Fruit fly (Drosophila melanogaster): ENCODE results near the gene Orc5.

Orc5 gene

DNA sequence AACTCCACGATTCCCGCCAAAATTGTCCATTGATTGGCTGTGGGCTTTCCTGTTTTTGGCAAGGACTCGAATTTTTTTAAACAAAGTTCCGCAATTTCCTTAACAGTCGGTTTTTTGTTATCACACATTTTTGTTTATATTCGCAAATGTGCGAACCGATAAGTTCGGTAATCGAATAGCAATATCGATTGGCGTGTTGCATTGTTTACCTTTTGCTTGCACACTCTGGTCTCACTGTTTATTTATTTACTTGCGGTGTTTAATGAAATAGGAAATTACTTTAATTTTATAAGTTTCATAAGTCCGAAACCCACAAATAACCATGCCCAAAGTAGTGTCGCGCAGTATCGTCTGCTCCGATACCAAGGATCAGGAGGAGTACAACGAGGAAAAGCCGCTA, 18.3 kb upstream of the Orc5 start, which contains the start of the genes Adat1 and CG16865 (continued):
- no peak for TF ChIP-seq hth (optimal IDR thresholded peaks at IDR 0.05)
- TF ChIP-seq gfzf (GFP tag; optimal IDR thresholded peaks at IDR 0.05): peak; percentile 76
- no peak for TF ChIP-seq fd96Cb (tag; optimal IDR thresholded peaks at IDR 0.05)
- peak; percentile 67 for TF ChIP-seq Med (GFP tag)
- no peak for TF ChIP-seq salm (tag; optimal IDR thresholded peaks at IDR 0.05)
- no peak for TF ChIP-seq Max (GFP tag; optimal IDR thresholded peaks at IDR 0.05)
- TF ChIP-seq trh (GFP tag; optimal IDR thresholded peaks at IDR 0.05): no peak
- TF ChIP-seq CG14710 (tag; optimal IDR thresholded peaks at IDR 0.05): peak; percentile 35
- TF ChIP-seq cas (GFP tag; IDR thresholded peaks at IDR 0.05): no peak
- TF ChIP-seq BEAF-32 (GFP tag; optimal IDR thresholded peaks at IDR 0.05): peak; percentile 53
- peak; percentile 87 for TF ChIP-seq onecut (GFP tag; IDR thresholded peaks at IDR 0.05)
- peak; percentile 32 for TF ChIP-seq Dp (GFP tag; optimal IDR thresholded peaks at IDR 0.05)
- no peak for TF ChIP-seq Dfd (GFP tag; optimal IDR thresholded peaks at IDR 0.05)
- TF ChIP-seq CG2116 (GFP tag; optimal IDR thresholded peaks at IDR 0.05): peak; percentile 59
- no peak for TF ChIP-seq Vsx1 (GFP tag; optimal IDR thresholded peaks at IDR 0.05)
- TF ChIP-seq jumu (GFP tag; optimal IDR thresholded peaks at IDR 0.05): no peak
- TF ChIP-seq chif (GFP tag; optimal IDR thresholded peaks at IDR 0.05): no peak
- peak; percentile 67 for TF ChIP-seq pzg (GFP tag; optimal IDR thresholded peaks at IDR 0.05)
- no peak for TF ChIP-seq vfl (GFP tag; optimal IDR thresholded peaks at IDR 0.05)
- TF ChIP-seq Dref (GFP tag; IDR thresholded peaks at IDR 0.05): peak; percentile 80
- TF ChIP-seq exex (tag; optimal IDR thresholded peaks at IDR 0.05): no peak
- peak; percentile 46 for TF ChIP-seq MESR4 (GFP tag; optimal IDR thresholded peaks at IDR 0.05)
- TF ChIP-seq pnt (GFP tag; optimal IDR thresholded peaks at IDR 0.05): no peak
- no peak for TF ChIP-seq Rfx (GFP tag; IDR thresholded peaks at IDR 0.05)
- TF ChIP-seq CG12071 (GFP tag; optimal IDR thresholded peaks at IDR 0.05): no peak
- TF ChIP-seq CG11247 (GFP tag; IDR thresholded peaks at IDR 0.05): no peak
- TF ChIP-seq CG15696 (tag; optimal IDR thresholded peaks at IDR 0.05): peak; percentile 21
- TF ChIP-seq E2f2 (GFP tag; IDR thresholded peaks at IDR 0.05): peak; percentile 41
- TF ChIP-seq Sin3A (optimal IDR thresholded peaks at IDR 0.05): peak; percentile 35
- TF ChIP-seq Ssrp (tag; optimal IDR thresholded peaks at IDR 0.05): no peak
- no peak for TF ChIP-seq Kr (GFP tag; optimal IDR thresholded peaks at IDR 0.05)
- peak; percentile 47; the same call in 1 of the 2 replicates for TF ChIP-seq bbx (GFP tag; IDR thresholded peaks at IDR 0.05; ENCODE audit: partially characterized antibody)
- TF ChIP-seq CG12659 (GFP tag; optimal IDR thresholded peaks at IDR 0.05): peak; percentile 47
- TF ChIP-seq CG10267 (tag; optimal IDR thresholded peaks at IDR 0.05): peak; percentile 23
- TF ChIP-seq nom (GFP tag; optimal IDR thresholded peaks at IDR 0.05): no peak
- TF ChIP-seq CG34224 (GFP tag; IDR thresholded peaks at IDR 0.05; ENCODE audit: partially characterized antibody): peak; percentile 57
- TF ChIP-seq Drgx (GFP tag; IDR thresholded peaks at IDR 0.05): no peak
- TF ChIP-seq CG34422 (GFP tag; IDR thresholded peaks at IDR 0.05): peak; percentile 72; the same call in 1 of the 3 replicates
- TF ChIP-seq CG43689 (GFP tag; IDR thresholded peaks at IDR 0.05): no peak
- no peak for TF ChIP-seq toy (GFP tag; IDR thresholded peaks at IDR 0.05)
- peak; percentile 54; the same call in 2 of the 3 replicates for TF ChIP-seq CG16813 (GFP tag; IDR thresholded peaks at IDR 0.05; ENCODE audit: partially characterized antibody)
- no peak for TF ChIP-seq ham (GFP tag; IDR thresholded peaks at IDR 0.05)
- no peak for TF ChIP-seq CG10147 (GFP tag; optimal IDR thresholded peaks at IDR 0.05)
- 0 out of 3 replicates have a peak, but pooled peaks have one; percentile 10 for TF ChIP-seq vnd (GFP tag; IDR thresholded peaks at IDR 0.05; ENCODE audit: partially characterized antibody)
- TF ChIP-seq CG4328 (GFP tag; optimal IDR thresholded peaks at IDR 0.05): no peak
- peak; percentile 36; the same call in 1 of the 2 replicates for TF ChIP-seq tna (GFP tag; IDR thresholded peaks at IDR 0.05; ENCODE audit: partially characterized antibody)
- peak; percentile 96 for TF ChIP-seq MBD-R2 (GFP tag; IDR thresholded peaks at IDR 0.05)
- peak; percentile 26 for TF ChIP-seq CG17186 (GFP tag; optimal IDR thresholded peaks at IDR 0.05)
- TF ChIP-seq CG8089 (GFP tag; optimal IDR thresholded peaks at IDR 0.05): no peak
- TF ChIP-seq CG17912 (GFP tag; optimal IDR thresholded peaks at IDR 0.05): no peak

Data from whole organism, embryonic.